Worm (Caenorhabditis elegans) whole organism, late embryonic: Measurements from ENCODE around the gene K09F5.4.

Source experiments
- C38D4.7 ChIP-seq: fragments of 200-800 bp; sonication (Bioruptor generic); optimal IDR thresholded peaks from 2 replicates; lab custom pipeline; 2018; ENCODE audit warnings: mild to moderate bottlenecking, missing genetic modification characterization, moderate library complexity, missing compliant biosample characterization
- F13H6.1 ChIP-seq: sonication (generic microtip); optimal IDR thresholded peaks from 2 replicates; lab custom pipeline; 2016; ENCODE audit warnings: missing genetic modification characterization, missing compliant biosample characterization
- ama-1 ChIP-seq: fragments of 150-350 bp; optimal IDR thresholded peaks from 2 replicates; lab custom pipeline; 2014
- ceh-45 ChIP-seq: fragments of 200-800 bp; sonication (Bioruptor generic); IDR thresholded peaks from 2 replicates; pipeline ENCODE4 v1.3.6; 2022; ENCODE audit warnings: missing genetic modification reagents, missing genetic modification characterization, missing compliant biosample characterization
- gmeb-2 ChIP-seq: sonication (generic microtip); optimal IDR thresholded peaks from 2 replicates; lab custom pipeline; 2016; ENCODE audit warnings: missing genetic modification characterization, inconsistent platforms, missing compliant biosample characterization
- hlh-30 ChIP-seq: sonication (generic microtip); optimal IDR thresholded peaks from 2 replicates; lab custom pipeline; 2017; ENCODE audit warnings: antibody characterized with exemption, missing genetic modification characterization, missing compliant biosample characterization; ENCODE audit not compliant: insufficient read depth
- nfya-1 ChIP-seq: sonication (generic microtip); optimal IDR thresholded peaks from 2 replicates; lab custom pipeline; 2017; ENCODE audit warnings: missing genetic modification characterization, mild to moderate bottlenecking, missing compliant biosample characterization, antibody characterized with exemption, moderate library complexity
- pha-4 ChIP-seq: fragments of 150-350 bp; optimal IDR thresholded peaks from 2 replicates; lab custom pipeline; 2018; ENCODE audit warnings: missing biosample characterization, missing genetic modification reagents, missing genetic modification characterization
- sox-4 ChIP-seq: sonication (generic microtip); optimal IDR thresholded peaks from 2 replicates; lab custom pipeline; 2017; ENCODE audit warnings: mild to moderate bottlenecking, missing genetic modification characterization, inconsistent platforms, missing compliant biosample characterization

ce11 chrX:7725615-7726014 is 15.1 kb upstream of the K09F5.4 start, which contains the start of gene spp-14:
- TF ChIP-seq ama-1 (lab: Kevin White, UChicago) (no peak), pha-4 (no peak), hlh-30 (tag; lab: Kevin White, UChicago) (no peak), F13H6.1 (no peak), sox-4 (tag; lab: Kevin White, UChicago) (no peak), C38D4.7 (GFP tag; lab: Kevin White, UChicago) (no peak), nfya-1 (tag; lab: Kevin White, UChicago) (no peak), gmeb-2 (tag; lab: Kevin White, UChicago) (no peak), ceh-45 (GFP tag; lab: Robert Waterston, UW) (no peak)
